Fruit fly (Drosophila melanogaster) whole organism, embryonic: ENCODE results near the gene CG15034.
A peak's percentile ranks its signal among the peaks of the same experiment; 100 is the strongest.

Source experiments
- CG10274 ChIP-seq: fragments of 200-800 bp; sonication (Bioruptor generic); optimal IDR thresholded peaks from 3 replicates; lab custom pipeline; 2017; ENCODE audit warnings: missing biosample characterization, mild to moderate bottlenecking, missing genetic modification characterization
- CG10979 ChIP-seq: fragments of 200-800 bp; sonication (Bioruptor generic); optimal IDR thresholded peaks from 2 replicates; lab custom pipeline; 2018; ENCODE audit warnings: missing biosample characterization, mild to moderate bottlenecking, missing genetic modification characterization, moderate library complexity
- CG12219 ChIP-seq: fragments of 200-800 bp; sonication (Bioruptor generic); optimal IDR thresholded peaks from 3 replicates; lab custom pipeline; 2018; ENCODE audit warnings: missing biosample characterization, mild to moderate bottlenecking, missing genetic modification characterization
- CG12659 ChIP-seq: fragments of 200-800 bp; sonication (Bioruptor generic); optimal IDR thresholded peaks from 3 replicates; lab custom pipeline; 2017; ENCODE audit warnings: mild to moderate bottlenecking, missing biosample characterization, missing genetic modification reagents, missing genetic modification characterization
- CG14014 ChIP-seq: fragments of 200-800 bp; sonication (Bioruptor generic); IDR thresholded peaks from 2 replicates; pipeline ENCODE4 v1.3.6; 2022; ENCODE audit warnings: missing biosample characterization, missing genetic modification characterization
- CG15696 ChIP-seq: fragments of 200-800 bp; sonication (Bioruptor generic); optimal IDR thresholded peaks from 2 replicates; lab custom pipeline; 2019; ENCODE audit warnings: missing biosample characterization, mild to moderate bottlenecking, missing genetic modification characterization, moderate library complexity
- CG18011 ChIP-seq: fragments of 200-800 bp; sonication (Bioruptor generic); optimal IDR thresholded peaks from 2 replicates; lab custom pipeline; 2017; ENCODE audit warnings: missing biosample characterization, missing genetic modification characterization, mild to moderate bottlenecking, moderate library complexity, missing genotype
- CG30403 ChIP-seq: fragments of 200-800 bp; sonication (Bioruptor generic); optimal IDR thresholded peaks from 3 replicates; lab custom pipeline; 2016; ENCODE audit warnings: missing biosample characterization, missing genetic modification characterization
- CG3281 ChIP-seq: fragments of 200-800 bp; sonication (Bioruptor generic); optimal IDR thresholded peaks from 3 replicates; lab custom pipeline; 2017; ENCODE audit warnings: missing biosample characterization, mild to moderate bottlenecking, missing genetic modification characterization
- CG34224 ChIP-seq: fragments of 200-800 bp; sonication (Bioruptor generic); IDR thresholded peaks from 3 replicates; pipeline ENCODE4 v1.3.6; 2022; ENCODE audit warnings: missing biosample characterization, missing genetic modification characterization; ENCODE audit not compliant: partially characterized antibody
- CG4424 ChIP-seq: fragments of 200-800 bp; sonication (Bioruptor generic); optimal IDR thresholded peaks from 3 replicates; lab custom pipeline; 2016; ENCODE audit warnings: missing biosample characterization, missing genetic modification characterization
- CG6654 ChIP-seq: fragments of 200-800 bp; sonication (Bioruptor generic); optimal IDR thresholded peaks from 2 replicates; lab custom pipeline; 2017; ENCODE audit warnings: missing biosample characterization, mild to moderate bottlenecking, missing genetic modification characterization
- CG6683 ChIP-seq: fragments of 200-800 bp; sonication (Bioruptor generic); optimal IDR thresholded peaks from 2 replicates; lab custom pipeline; 2017; ENCODE audit warnings: missing biosample characterization, mild to moderate bottlenecking, missing genetic modification characterization, missing genetic modification reagents
- CG7745 ChIP-seq: fragments of 200-800 bp; sonication (Bioruptor generic); optimal IDR thresholded peaks from 2 replicates; lab custom pipeline; 2018; ENCODE audit warnings: missing biosample characterization, mild to moderate bottlenecking, missing genetic modification characterization, moderate library complexity
- CG7839 ChIP-seq: fragments of 200-800 bp; sonication (Bioruptor generic); optimal IDR thresholded peaks from 3 replicates; lab custom pipeline; 2018; ENCODE audit warnings: missing biosample characterization, mild to moderate bottlenecking, missing genetic modification characterization, moderate library complexity
- CG8089 ChIP-seq: fragments of 200-800 bp; sonication (Bioruptor generic); optimal IDR thresholded peaks from 3 replicates; lab custom pipeline; 2016; ENCODE audit warnings: missing biosample characterization, missing genetic modification characterization
- CG8281 ChIP-seq: fragments of 200-800 bp; sonication (Bioruptor generic); optimal IDR thresholded peaks from 2 replicates; lab custom pipeline; 2018; ENCODE audit warnings: missing biosample characterization, mild to moderate bottlenecking, missing genetic modification characterization, moderate library complexity
- CG8388 ChIP-seq: fragments of 200-800 bp; sonication (Bioruptor generic); optimal IDR thresholded peaks from 2 replicates; lab custom pipeline; 2019; ENCODE audit warnings: missing biosample characterization, mild to moderate bottlenecking, missing genetic modification characterization, moderate library complexity
- CG8478 ChIP-seq: fragments of >200 bp; optimal IDR thresholded peaks from 2 replicates; lab custom pipeline; 2018
- CG9437 ChIP-seq: fragments of 200-800 bp; sonication (Bioruptor generic); optimal IDR thresholded peaks from 2 replicates; lab custom pipeline; 2018; ENCODE audit warnings: missing biosample characterization, mild to moderate bottlenecking, missing genetic modification characterization
- CoRest ChIP-seq: fragments of 200-800 bp; sonication (Bioruptor generic); optimal IDR thresholded peaks from 3 replicates; lab custom pipeline; 2018; ENCODE audit warnings: missing biosample characterization, mild to moderate bottlenecking, missing genetic modification characterization, moderate library complexity
- Dip2 ChIP-seq: fragments of 200-800 bp; sonication (Bioruptor generic); IDR thresholded peaks from 2 replicates; pipeline ENCODE4 v1.3.6; 2022; ENCODE audit warnings: missing biosample characterization, missing genetic modification characterization
- Doc3 ChIP-seq: fragments of 200-800 bp; sonication (Bioruptor generic); IDR thresholded peaks from 3 replicates; pipeline ENCODE4 v1.3.6; 2022; ENCODE audit warnings: missing biosample characterization, missing genetic modification characterization; ENCODE audit not compliant: partially characterized antibody
- Fer3 ChIP-seq: fragments of 200-800 bp; sonication (Bioruptor generic); optimal IDR thresholded peaks from 2 replicates; lab custom pipeline; 2018; ENCODE audit warnings: missing biosample characterization, mild to moderate bottlenecking, missing genetic modification characterization, moderate library complexity
- HmgZ ChIP-seq: fragments of 200-800 bp; sonication (Bioruptor generic); optimal IDR thresholded peaks from 2 replicates; lab custom pipeline; 2018; ENCODE audit warnings: missing biosample characterization, mild to moderate bottlenecking, missing genetic modification characterization
- MESR4 ChIP-seq: fragments of 200-800 bp; sonication (Bioruptor generic); optimal IDR thresholded peaks from 2 replicates; lab custom pipeline; 2018; ENCODE audit warnings: missing biosample characterization, mild to moderate bottlenecking, missing genetic modification characterization, moderate library complexity
- Meics ChIP-seq: fragments of 200-800 bp; sonication (Bioruptor generic); optimal IDR thresholded peaks from 2 replicates; lab custom pipeline; 2017; ENCODE audit warnings: missing biosample characterization, mild to moderate bottlenecking, missing genetic modification characterization
- Mes4 ChIP-seq: fragments of 200-800 bp; sonication (Bioruptor generic); optimal IDR thresholded peaks from 2 replicates; lab custom pipeline; 2016; ENCODE audit warnings: missing biosample characterization, missing genetic modification characterization
- Opbp ChIP-seq: fragments of 200-800 bp; sonication (Bioruptor generic); IDR thresholded peaks from 3 replicates; pipeline ENCODE4 v1.3.6; 2022; ENCODE audit warnings: missing biosample characterization, missing genetic modification characterization; ENCODE audit not compliant: partially characterized antibody
- Ptx1 ChIP-seq: fragments of 200-800 bp; sonication (Bioruptor generic); IDR thresholded peaks from 2 replicates; pipeline ENCODE4 v1.3.6; 2022; ENCODE audit warnings: missing biosample characterization, missing genetic modification characterization
- Scr ChIP-seq: fragments of 200-800 bp; sonication (Bioruptor generic); IDR thresholded peaks from 2 replicates; pipeline ENCODE4 v1.3.6; 2022; ENCODE audit warnings: missing biosample characterization, missing genetic modification characterization; ENCODE audit not compliant: partially characterized antibody
- Sox100B ChIP-seq: fragments of 200-800 bp; sonication (Bioruptor generic); optimal IDR thresholded peaks from 3 replicates; lab custom pipeline; 2018; ENCODE audit warnings: missing biosample characterization, mild to moderate bottlenecking, missing genetic modification characterization
- Taf1 ChIP-seq: fragments of 200-800 bp; sonication (Bioruptor generic); IDR thresholded peaks from 2 replicates; pipeline ENCODE4 v1.3.6; 2022; ENCODE audit warnings: missing biosample characterization, missing genetic modification characterization
- chinmo ChIP-seq: fragments of 200-800 bp; sonication (Bioruptor generic); IDR thresholded peaks from 4 replicates; pipeline ENCODE4 v1.3.6; 2022; ENCODE audit warnings: missing biosample characterization, missing genetic modification characterization; ENCODE audit not compliant: partially characterized antibody
- croc ChIP-seq: fragments of 200-800 bp; sonication (Bioruptor generic); conservative IDR thresholded peaks from 3 replicates; pipeline ENCODE4 v1.3.6; 2022; ENCODE audit warnings: missing biosample characterization, missing genetic modification characterization
- dati ChIP-seq: fragments of 200-800 bp; sonication (Bioruptor generic); IDR thresholded peaks from 2 replicates; pipeline ENCODE4 v1.3.6; 2022; ENCODE audit warnings: missing biosample characterization, missing genetic modification characterization
- en ChIP-seq: fragments of 200-800 bp; sonication (Bioruptor generic); optimal IDR thresholded peaks from 2 replicates; lab custom pipeline; 2016; ENCODE audit warnings: missing biosample characterization, missing genetic modification characterization
- eyg ChIP-seq: fragments of 200-800 bp; sonication (Bioruptor generic); optimal IDR thresholded peaks from 3 replicates; lab custom pipeline; 2016; ENCODE audit warnings: missing biosample characterization, missing genetic modification characterization
- kah ChIP-seq: fragments of 200-800 bp; sonication (Bioruptor generic); optimal IDR thresholded peaks from 2 replicates; lab custom pipeline; 2018; ENCODE audit warnings: missing biosample characterization, mild to moderate bottlenecking, missing genetic modification characterization
- klu ChIP-seq: fragments of 200-800 bp; sonication (Bioruptor generic); IDR thresholded peaks from 2 replicates; pipeline ENCODE4 v1.3.6; 2022; ENCODE audit warnings: missing biosample characterization, missing genetic modification characterization
- lilli ChIP-seq: fragments of 200-800 bp; sonication (Bioruptor generic); optimal IDR thresholded peaks from 3 replicates; lab custom pipeline; 2016; ENCODE audit warnings: missing biosample characterization, missing genetic modification characterization
- mirr ChIP-seq: fragments of 200-800 bp; sonication (Bioruptor generic); optimal IDR thresholded peaks from 3 replicates; lab custom pipeline; 2018; ENCODE audit warnings: missing biosample characterization, mild to moderate bottlenecking, missing genetic modification characterization
- pros ChIP-seq: fragments of 200-800 bp; sonication (Bioruptor generic); optimal IDR thresholded peaks from 3 replicates; lab custom pipeline; 2019; ENCODE audit warnings: missing biosample characterization, mild to moderate bottlenecking, missing genetic modification characterization, moderate library complexity
- sd ChIP-seq: fragments of 200-800 bp; sonication (Bioruptor generic); optimal IDR thresholded peaks from 3 replicates; lab custom pipeline; 2018; ENCODE audit warnings: missing biosample characterization, mild to moderate bottlenecking, missing genetic modification characterization, moderate library complexity
- ssp ChIP-seq: fragments of 200-800 bp; sonication (Bioruptor generic); IDR thresholded peaks from 2 replicates; pipeline ENCODE4 v1.3.6; 2022; ENCODE audit warnings: missing biosample characterization, missing genetic modification characterization
- stc ChIP-seq: fragments of 200-800 bp; sonication (Bioruptor generic); IDR thresholded peaks from 2 replicates; pipeline ENCODE4 v1.3.6; 2022; ENCODE audit warnings: missing biosample characterization, missing genetic modification characterization
- usp ChIP-seq: fragments of >200 bp; optimal IDR thresholded peaks from 2 replicates; lab custom pipeline; 2017; ENCODE audit warnings: missing biosample characterization, missing genetic modification characterization
- vnd ChIP-seq: fragments of 200-800 bp; sonication (Bioruptor generic); IDR thresholded peaks from 3 replicates; pipeline ENCODE4 v1.3.6; 2022; ENCODE audit warnings: missing biosample characterization, missing genetic modification characterization; ENCODE audit not compliant: partially characterized antibody
- zfh2 ChIP-seq: fragments of 200-800 bp; sonication (Bioruptor generic); optimal IDR thresholded peaks from 2 replicates; lab custom pipeline; 2016; ENCODE audit warnings: missing biosample characterization, missing genetic modification characterization

Gene CG15034

dm6 chrX:7319053-7319702, 28.1 kb downstream of the CG15034 start (continued):
- TF ChIP-seq CG14014 (GFP tag; lab: Robert Waterston, UW) (no peak), CG8089 (peak; percentile 73), Ptx1 (peak; percentile 56), eyg (GFP tag; lab: Kevin White, UChicago) (no peak), Sox100B (peak; percentile 80), HmgZ (tag; lab: Kevin White, UChicago) (no peak), pros (peak; percentile 76), MESR4 (GFP tag; lab: Kevin White, UChicago) (no peak), CG8281 (tag; lab: Kevin White, UChicago) (peak; percentile 25), CG6654 (GFP tag; lab: Kevin White, UChicago) (peak; percentile 29), Meics (GFP tag; lab: Kevin White, UChicago) (peak; percentile 11), CG7839 (tag; lab: Kevin White, UChicago) (peak; percentile 83), chinmo (GFP tag; lab: Robert Waterston, UW) (no peak), en (GFP tag; lab: Kevin White, UChicago) (peak; percentile 29), Doc3 (GFP tag; lab: Robert Waterston, UW) (no peak), vnd (GFP tag; lab: Robert Waterston, UW) (no peak), zfh2 (no peak), CG34224 (GFP tag; lab: Robert Waterston, UW) (no peak), dati (GFP tag; lab: Robert Waterston, UW) (0 out of 2 replicates have a peak, but pooled peaks have one; percentile 21), CG8388 (GFP tag; lab: Kevin White, UChicago) (peak; percentile 90), croc (GFP tag; lab: Robert Waterston, UW) (peak; percentile 78), klu (no peak), Dip2 (GFP tag; lab: Robert Waterston, UW) (no peak), CG18011 (GFP tag; lab: Kevin White, UChicago) (peak; percentile 6), CG4424 (peak; percentile 84), CG12219 (GFP tag; lab: Kevin White, UChicago) (peak; percentile 48), CG10979 (tag; lab: Kevin White, UChicago) (peak; percentile 94), ssp (peak; percentile 61), Taf1 (GFP tag; lab: Robert Waterston, UW) (no peak), CG15696 (tag; lab: Kevin White, UChicago) (peak; percentile 88), Mes4 (peak; percentile 54), CG7745 (tag; lab: Kevin White, UChicago) (peak; percentile 41), lilli (GFP tag; lab: Kevin White, UChicago) (peak; percentile 62), Opbp (GFP tag; lab: Robert Waterston, UW) (no peak), usp (no peak), mirr (no peak), CoRest (tag; lab: Kevin White, UChicago) (peak; percentile 85), stc (GFP tag; lab: Robert Waterston, UW) (peak; percentile 49), CG9437 (GFP tag; lab: Kevin White, UChicago) (peak; percentile 67), CG12659 (GFP tag; lab: Kevin White, UChicago) (peak; percentile 55), Scr (GFP tag; lab: Robert Waterston, UW) (no peak), CG10274 (GFP tag; lab: Kevin White, UChicago) (peak; percentile 27), Fer3 (peak; percentile 42), CG3281 (no peak), CG8478 (lab: Kevin White, UChicago) (no peak), kah (GFP tag; lab: Kevin White, UChicago) (peak; percentile 54), CG6683 (no peak), sd (tag; lab: Kevin White, UChicago) (no peak), CG30403 (GFP tag; lab: Kevin White, UChicago) (peak; percentile 84)
